Worm (Caenorhabditis elegans): ENCODE data around the gene zipt-7.1.
A peak's percentile ranks its signal among the peaks of the same experiment; 100 is the strongest.

The zipt-7.1 gene

ce11 chrIV:17287908-17288675 is at the start of gene zipt-7.1:
TSS of gene zipt-7.1 (minus strand) at chrIV:17288139.
- no peak for TF ChIP-seq ceh-43 (GFP tag; optimal IDR thresholded peaks at IDR 0.05)
- no peak for TF ChIP-seq lin-13 (tag; optimal IDR thresholded peaks at IDR 0.05)
- no peak for TF ChIP-seq flh-1 (GFP tag; optimal IDR thresholded peaks at IDR 0.05)
- TF ChIP-seq ceh-39 (tag; optimal IDR thresholded peaks at IDR 0.05), result no peak
- TF ChIP-seq lsy-2 (tag; optimal IDR thresholded peaks at IDR 0.05), result no peak
- TF ChIP-seq mep-1 (tag; optimal IDR thresholded peaks at IDR 0.05), result no peak
- no peak for TF ChIP-seq unc-62 (GFP tag; optimal IDR thresholded peaks at IDR 0.05)
- no peak for TF ChIP-seq nhr-12 (tag; optimal IDR thresholded peaks at IDR 0.05)
- no peak for TF ChIP-seq drap-1 (GFP tag; optimal IDR thresholded peaks at IDR 0.05)
- TF ChIP-seq lin-32 (GFP tag; optimal IDR thresholded peaks at IDR 0.05), result no peak

ce11 chrIV:17335031-17335430 is 47.1 kb upstream of the zipt-7.1 start, which contains the start of gene C49C3.8:
TSS of gene C49C3.8 (plus strand) at chrIV:17335203.
- TF ChIP-seq lin-32 (GFP tag; optimal IDR thresholded peaks at IDR 0.05) (no peak), M03D4.4 (tag; optimal IDR thresholded peaks at IDR 0.05) (no peak), nhr-76 (tag; optimal IDR thresholded peaks at IDR 0.05) (no peak), ces-1 (GFP tag; optimal IDR thresholded peaks at IDR 0.05) (peak; percentile 43), elt-1 (tag; optimal IDR thresholded peaks at IDR 0.05; ENCODE audit: borderline replicate concordance, insufficient read depth) (no peak), hlh-1 (tag; optimal IDR thresholded peaks at IDR 0.05) (peak; percentile 53), zip-8 (tag; optimal IDR thresholded peaks at IDR 0.05) (no peak), ceh-39 (tag; optimal IDR thresholded peaks at IDR 0.05) (peak; percentile 59), sem-2 (GFP tag; optimal IDR thresholded peaks at IDR 0.05) (no peak), snpc-4 (tag; optimal IDR thresholded peaks at IDR 0.05) (no peak), lsy-2 (tag; optimal IDR thresholded peaks at IDR 0.05) (no peak), lin-13 (tag; optimal IDR thresholded peaks at IDR 0.05) (no peak), blmp-1 (tag; optimal IDR thresholded peaks at IDR 0.05) (no peak), cnd-1 (tag; optimal IDR thresholded peaks at IDR 0.05) (no peak), unc-39 (tag; optimal IDR thresholded peaks at IDR 0.05) (no peak), sptf-1 (tag; optimal IDR thresholded peaks at IDR 0.05) (no peak), pha-4 (tag; optimal IDR thresholded peaks at IDR 0.05) (no peak), tbx-8 (GFP tag; optimal IDR thresholded peaks at IDR 0.05) (no peak), ztf-11 (tag; optimal IDR thresholded peaks at IDR 0.05) (no peak), mls-2 (tag; optimal IDR thresholded peaks at IDR 0.05) (no peak), unc-62 (GFP tag; optimal IDR thresholded peaks at IDR 0.05) (no peak), flh-1 (GFP tag; optimal IDR thresholded peaks at IDR 0.05) (no peak), ceh-43 (GFP tag; optimal IDR thresholded peaks at IDR 0.05) (no peak), unc-120 (tag; optimal IDR thresholded peaks at IDR 0.05; ENCODE audit: poor library complexity, severe bottlenecking) (no peak)

- no peak for TF ChIP-seq sem-2 (GFP tag; optimal IDR thresholded peaks at IDR 0.05)
- TF ChIP-seq lin-32 (GFP tag; optimal IDR thresholded peaks at IDR 0.05), result no peak
- TF ChIP-seq ces-1 (GFP tag; optimal IDR thresholded peaks at IDR 0.05), result peak; percentile 31
- TF ChIP-seq mep-1 (tag; optimal IDR thresholded peaks at IDR 0.05), result peak; percentile 40
- TF ChIP-seq ceh-43 (GFP tag; optimal IDR thresholded peaks at IDR 0.05), result peak; percentile 23
- TF ChIP-seq ceh-39 (tag; optimal IDR thresholded peaks at IDR 0.05), result peak; percentile 69
- TF ChIP-seq hlh-1 (tag; optimal IDR thresholded peaks at IDR 0.05), result peak; percentile 46
- no peak for TF ChIP-seq mab-5 (tag; optimal IDR thresholded peaks at IDR 0.05)
- TF ChIP-seq unc-62 (GFP tag; optimal IDR thresholded peaks at IDR 0.05), result peak; percentile 35
- TF ChIP-seq nhr-12 (tag; optimal IDR thresholded peaks at IDR 0.05), result no peak
- peak; percentile 18 for TF ChIP-seq pha-4 (tag; optimal IDR thresholded peaks at IDR 0.05)
Observed at ce11 chrIV:17333542-17334281, 45.8 kb upstream of the zipt-7.1 start, which contains the start of gene C49C3.15. TSS of gene C49C3.15 (plus strand) at chrIV:17334231.

ce11 chrIV:17332261-17332660 is 44.3 kb upstream of the zipt-7.1 start, which contains the start of gene C49C3.7:
TSS of gene C49C3.7 (plus strand) at chrIV:17332561.
- no peak for TF ChIP-seq lin-13 (tag; optimal IDR thresholded peaks at IDR 0.05)
- TF ChIP-seq nhr-237 (tag; optimal IDR thresholded peaks at IDR 0.05), result no peak
- no peak for TF ChIP-seq unc-62 (GFP tag; optimal IDR thresholded peaks at IDR 0.05)
- no peak for TF ChIP-seq flh-1 (GFP tag; optimal IDR thresholded peaks at IDR 0.05)
- no peak for TF ChIP-seq snpc-4 (tag; optimal IDR thresholded peaks at IDR 0.05)
- no peak for TF ChIP-seq mab-5 (tag; optimal IDR thresholded peaks at IDR 0.05)
